Worm (Caenorhabditis elegans) whole organism, young adult: ENCODE measurements around the gene irld-65.

Experiments
- T07F8.4 ChIP-seq: sonication (generic microtip); optimal IDR thresholded peaks from 2 replicates; lab custom pipeline; 2016; ENCODE audit warnings: mild to moderate bottlenecking, missing genetic modification characterization, moderate library complexity, missing compliant biosample characterization
- T26A5.8 ChIP-seq: sonication (generic microtip); optimal IDR thresholded peaks from 2 replicates; lab custom pipeline; 2016; ENCODE audit warnings: missing genetic modification characterization, missing compliant biosample characterization
- aptf-2 ChIP-seq: fragments of 200-800 bp; sonication (Bioruptor generic); conservative IDR thresholded peaks from 2 replicates; pipeline ENCODE4 v1.3.6; 2022; ENCODE audit warnings: missing genetic modification reagents, missing genetic modification characterization, missing compliant biosample characterization
- aptf-3 ChIP-seq: fragments of 200-800 bp; sonication (Bioruptor generic); IDR thresholded peaks from 2 replicates; pipeline ENCODE4 v1.3.6; 2022; ENCODE audit warnings: missing genetic modification characterization, missing compliant biosample characterization
- attf-3 ChIP-seq: fragments of 200-800 bp; sonication (Bioruptor generic); conservative IDR thresholded peaks from 2 replicates; pipeline ENCODE4 v1.3.6; 2022; ENCODE audit warnings: missing genetic modification reagents, missing genetic modification characterization, missing compliant biosample characterization
- bed-2 ChIP-seq: fragments of 200-800 bp; sonication (Bioruptor generic); IDR thresholded peaks from 2 replicates; pipeline ENCODE4 v1.3.6; 2022; ENCODE audit warnings: missing genetic modification reagents, missing genetic modification characterization, missing compliant biosample characterization
- ceh-58 ChIP-seq: fragments of 200-800 bp; sonication (Bioruptor generic); IDR thresholded peaks from 2 replicates; pipeline ENCODE4 v1.3.6; 2022; ENCODE audit warnings: missing genetic modification characterization, missing compliant biosample characterization
- die-1 ChIP-seq: sonication (generic microtip); optimal IDR thresholded peaks from 2 replicates; lab custom pipeline; 2016; ENCODE audit warnings: missing genotype, mild to moderate bottlenecking, missing genetic modification characterization, missing compliant biosample characterization
- egl-18 ChIP-seq: fragments of 200-800 bp; sonication (Bioruptor generic); IDR thresholded peaks from 2 replicates; pipeline ENCODE4 v1.3.6; 2022; ENCODE audit warnings: missing genetic modification reagents, missing genetic modification characterization, missing compliant biosample characterization
- ekl-4 ChIP-seq: fragments of 200-800 bp; sonication (Bioruptor generic); IDR thresholded peaks from 2 replicates; pipeline ENCODE4 v1.3.6; 2022; ENCODE audit warnings: missing genetic modification reagents, missing genetic modification characterization, missing compliant biosample characterization
- hlh-12 ChIP-seq: sonication (generic microtip); optimal IDR thresholded peaks from 2 replicates; lab custom pipeline; 2016; ENCODE audit warnings: missing genetic modification characterization, missing compliant biosample characterization
- hmg-1.2 ChIP-seq: fragments of 200-800 bp; sonication (Bioruptor generic); IDR thresholded peaks from 2 replicates; pipeline ENCODE4 v1.3.6; 2022; ENCODE audit warnings: missing genetic modification reagents, missing genetic modification characterization, missing compliant biosample characterization
- hsf-1 ChIP-seq: fragments of 200-800 bp; sonication (Bioruptor generic); IDR thresholded peaks from 2 replicates; pipeline ENCODE4 v1.3.6; 2022; ENCODE audit warnings: missing genetic modification reagents, missing genetic modification characterization, missing compliant biosample characterization
- let-526 ChIP-seq: fragments of 200-800 bp; sonication (Bioruptor generic); IDR thresholded peaks from 2 replicates; pipeline ENCODE4 v1.3.6; 2022; ENCODE audit warnings: missing genetic modification reagents, missing genetic modification characterization, missing compliant biosample characterization
- lin-26 ChIP-seq: fragments of 200-800 bp; sonication (Bioruptor generic); IDR thresholded peaks from 2 replicates; pipeline ENCODE4 v1.3.6; 2022; ENCODE audit warnings: missing genetic modification reagents, missing genetic modification characterization, missing compliant biosample characterization
- lsy-27 ChIP-seq: sonication (generic microtip); optimal IDR thresholded peaks from 2 replicates; lab custom pipeline; 2017; ENCODE audit warnings: missing genetic modification characterization, mild to moderate bottlenecking, missing compliant biosample characterization, antibody characterized with exemption, missing genotype, borderline replicate concordance; ENCODE audit not compliant: insufficient read depth
- mcd-1 ChIP-seq: fragments of 200-800 bp; sonication (Bioruptor generic); IDR thresholded peaks from 2 replicates; pipeline ENCODE4 v1.3.6; 2022; ENCODE audit warnings: missing genetic modification reagents, missing genetic modification characterization, missing compliant biosample characterization
- mes-4 ChIP-seq: sonication (generic microtip); optimal IDR thresholded peaks from 2 replicates; lab custom pipeline; 2016; ENCODE audit warnings: missing genotype, missing genetic modification characterization, missing compliant biosample characterization
- repo-1 ChIP-seq: sonication (generic microtip); optimal IDR thresholded peaks from 2 replicates; lab custom pipeline; 2017; ENCODE audit warnings: mild to moderate bottlenecking, missing genetic modification characterization, missing compliant biosample characterization
- unc-130 ChIP-seq: sonication (generic microtip); optimal IDR thresholded peaks from 2 replicates; lab custom pipeline; 2016; ENCODE audit warnings: missing genetic modification reagents, missing genetic modification characterization, missing compliant biosample characterization
- zfh-2 ChIP-seq: fragments of 200-800 bp; sonication (Bioruptor generic); conservative IDR thresholded peaks from 2 replicates; pipeline ENCODE4 v1.3.6; 2022; ENCODE audit warnings: missing genetic modification reagents, missing genetic modification characterization, missing compliant biosample characterization
- ztf-22 ChIP-seq: fragments of 200-800 bp; sonication (Bioruptor generic); optimal IDR thresholded peaks from 2 replicates; lab custom pipeline; 2018; ENCODE audit warnings: mild to moderate bottlenecking, missing genetic modification characterization, moderate library complexity, missing compliant biosample characterization
- ztf-28 ChIP-seq: fragments of 200-800 bp; sonication (Bioruptor generic); IDR thresholded peaks from 2 replicates; pipeline ENCODE4 v1.3.6; 2022; ENCODE audit warnings: missing genetic modification reagents, missing genetic modification characterization, missing compliant biosample characterization

Gene irld-65

ce11 chrII:2973940-2974402 is 36.2 kb upstream of the irld-65 start (continued):
- TF ChIP-seq aptf-2 (GFP tag; lab: Robert Waterston, UW) (0 out of 2 replicates have a peak, but pooled peaks have one; percentile 50), bed-2 (GFP tag; lab: Robert Waterston, UW) (0 out of 2 replicates have a peak, but pooled peaks have one; percentile 42), ekl-4 (peak; percentile 94), mes-4 (tag; lab: Kevin White, UChicago) (no peak), T26A5.8 (tag; lab: Kevin White, UChicago) (no peak), lin-26 (GFP tag; lab: Robert Waterston, UW) (peak; percentile 75), die-1 (tag; lab: Kevin White, UChicago) (no peak), lsy-27 (tag; lab: Kevin White, UChicago) (no peak), hlh-12 (tag; lab: Kevin White, UChicago) (no peak), ceh-58 (GFP tag; lab: Robert Waterston, UW) (no peak)

ce11 chrII:2967064-2967463 is 29.3 kb upstream of the irld-65 start:
- no peak for TF ChIP-seq aptf-3
- TF ChIP-seq hmg-1.2 (GFP tag; lab: Robert Waterston, UW), result peak; percentile 94

- TF ChIP-seq ztf-28 (GFP tag; lab: Robert Waterston, UW) (0 out of 2 replicates have a peak, but pooled peaks have one; percentile 26), hsf-1 (GFP tag; lab: Robert Waterston, UW) (0 out of 2 replicates have a peak, but pooled peaks have one; percentile 28), lsy-27 (tag; lab: Kevin White, UChicago) (no peak), attf-3 (GFP tag; lab: Robert Waterston, UW) (no peak), egl-18 (GFP tag; lab: Robert Waterston, UW) (no peak), T07F8.4 (no peak)
- TF ChIP-seq, all 124 proteins: peak for 2
These were observed 28.6 kb upstream of the irld-65 start for ce11 chrII:2966350-2966749.

ce11 chrII:2965215-2965998 is 27.7 kb upstream of the irld-65 start:
- TF ChIP-seq zfh-2 (GFP tag; lab: Robert Waterston, UW) (peak; percentile 50; the same call in 1 of the 2 replicates), repo-1 (tag; lab: Kevin White, UChicago) (no peak)

ce11 chrII:2963619-2964018 is 25.9 kb upstream of the irld-65 start:
- TF ChIP-seq zfh-2 (GFP tag; lab: Robert Waterston, UW) (0 out of 2 replicates have a peak, but pooled peaks have one; percentile 15), let-526 (GFP tag; lab: Robert Waterston, UW) (no peak)

ce11 chrII:2962531-2963164 is 24.9 kb upstream of the irld-65 start:
- TF ChIP-seq unc-130 (GFP tag; lab: Kevin White, UChicago) (no peak), hmg-1.2 (GFP tag; lab: Robert Waterston, UW) (peak; percentile 40; the same call in 1 of the 2 replicates), egl-18 (GFP tag; lab: Robert Waterston, UW) (no peak), mcd-1 (GFP tag; lab: Robert Waterston, UW) (0 out of 2 replicates have a peak, but pooled peaks have one; percentile 8), zfh-2 (GFP tag; lab: Robert Waterston, UW) (peak; percentile 76)

- TF ChIP-seq ceh-58 (GFP tag; lab: Robert Waterston, UW) (0 out of 2 replicates have a peak, but pooled peaks have one; percentile 23), ztf-22 (GFP tag; lab: Kevin White, UChicago) (no peak)
These were observed 20.6 kb upstream of the irld-65 start, which contains the start of gene srw-60 for ce11 chrII:2958308-2958707. Gene srw-60 (plus strand): TSS chrII:2958608.
